Worm (Caenorhabditis elegans) whole organism, young adult: ENCODE results near the gene Y7A5A.6.
A peak's percentile ranks its signal among the peaks of the same experiment; 100 is the strongest.

Experiments used
- B0035.1 ChIP-seq: sonication (generic microtip); optimal IDR thresholded peaks from 2 replicates; lab custom pipeline; 2016; ENCODE audit warnings: missing genetic modification characterization, mild to moderate bottlenecking, missing compliant biosample characterization, missing genotype, missing genetic modification reagents
- B0336.3 ChIP-seq: fragments of 200-800 bp; sonication (Bioruptor generic); IDR thresholded peaks from 2 replicates; pipeline ENCODE4 v1.3.6; 2022; ENCODE audit warnings: missing genetic modification characterization, missing compliant biosample characterization
- F33H1.4 ChIP-seq: fragments of 200-800 bp; sonication (Bioruptor generic); IDR thresholded peaks from 2 replicates; pipeline ENCODE4 v1.3.6; 2022; ENCODE audit warnings: missing genetic modification reagents, missing genetic modification characterization, missing compliant biosample characterization
- F37B4.10 ChIP-seq: fragments of 200-800 bp; sonication (Bioruptor generic); IDR thresholded peaks from 2 replicates; pipeline ENCODE4 v1.3.6; 2022; ENCODE audit warnings: missing genetic modification characterization, missing compliant biosample characterization
- F49E8.2 ChIP-seq: sonication (generic microtip); optimal IDR thresholded peaks from 3 replicates; lab custom pipeline; 2017; ENCODE audit warnings: missing genetic modification characterization, mild to moderate bottlenecking, missing compliant biosample characterization, antibody characterized with exemption, moderate library complexity; ENCODE audit not compliant: insufficient read depth
- K11D2.4 ChIP-seq: fragments of 200-800 bp; sonication (Bioruptor generic); IDR thresholded peaks from 2 replicates; pipeline ENCODE4 v1.3.6; 2022; ENCODE audit warnings: missing genetic modification reagents, missing genetic modification characterization, missing compliant biosample characterization
- K12H6.12 ChIP-seq: fragments of 200-800 bp; sonication (Bioruptor generic); optimal IDR thresholded peaks from 2 replicates; lab custom pipeline; 2018; ENCODE audit warnings: mild to moderate bottlenecking, missing genetic modification characterization, missing compliant biosample characterization
- ZK185.1 ChIP-seq: sonication (generic microtip); optimal IDR thresholded peaks from 2 replicates; lab custom pipeline; 2016; ENCODE audit warnings: mild to moderate bottlenecking, missing genetic modification characterization, missing compliant biosample characterization; ENCODE audit not compliant: poor library complexity, severe bottlenecking
- aptf-2 ChIP-seq: fragments of 200-800 bp; sonication (Bioruptor generic); conservative IDR thresholded peaks from 2 replicates; pipeline ENCODE4 v1.3.6; 2022; ENCODE audit warnings: missing genetic modification reagents, missing genetic modification characterization, missing compliant biosample characterization
- attf-6 ChIP-seq: fragments of 200-800 bp; sonication (Bioruptor generic); IDR thresholded peaks from 2 replicates; pipeline ENCODE4 v1.3.6; 2022; ENCODE audit warnings: missing genetic modification reagents, missing genetic modification characterization, missing compliant biosample characterization
- bed-1 ChIP-seq: fragments of 200-800 bp; sonication (Bioruptor generic); IDR thresholded peaks from 2 replicates; pipeline ENCODE4 v1.3.6; 2022; ENCODE audit warnings: missing genetic modification reagents, missing genetic modification characterization, missing compliant biosample characterization
- bed-2 ChIP-seq: fragments of 200-800 bp; sonication (Bioruptor generic); IDR thresholded peaks from 2 replicates; pipeline ENCODE4 v1.3.6; 2022; ENCODE audit warnings: missing genetic modification reagents, missing genetic modification characterization, missing compliant biosample characterization
- ccch-3 ChIP-seq: fragments of 200-800 bp; sonication (Bioruptor generic); optimal IDR thresholded peaks from 2 replicates; lab custom pipeline; 2018; ENCODE audit warnings: mild to moderate bottlenecking, missing genetic modification characterization, missing compliant biosample characterization
- cebp-2 ChIP-seq: fragments of 200-800 bp; sonication (Bioruptor generic); IDR thresholded peaks from 2 replicates; pipeline ENCODE4 v1.3.6; 2022; ENCODE audit warnings: missing genetic modification characterization, missing compliant biosample characterization
- ceh-100 ChIP-seq: fragments of 200-800 bp; sonication (Bioruptor generic); IDR thresholded peaks from 2 replicates; pipeline ENCODE4 v1.3.6; 2022; ENCODE audit warnings: missing genetic modification reagents, missing genetic modification characterization, missing compliant biosample characterization
- ceh-27 ChIP-seq: fragments of 200-800 bp; sonication (Bioruptor generic); optimal IDR thresholded peaks from 2 replicates; lab custom pipeline; 2018; ENCODE audit warnings: mild to moderate bottlenecking, missing genetic modification characterization, moderate library complexity, missing compliant biosample characterization
- ceh-40 ChIP-seq: fragments of 200-800 bp; sonication (Bioruptor generic); IDR thresholded peaks from 2 replicates; pipeline ENCODE4 v1.3.6; 2022; ENCODE audit warnings: missing genetic modification characterization, missing compliant biosample characterization
- dpff-1 ChIP-seq: sonication (generic microtip); optimal IDR thresholded peaks from 2 replicates; lab custom pipeline; 2017; ENCODE audit warnings: mild to moderate bottlenecking, missing genetic modification characterization, missing compliant biosample characterization
- efl-1 ChIP-seq: fragments of 150-350 bp; optimal IDR thresholded peaks from 2 replicates; lab custom pipeline; 2014; ENCODE audit warnings: missing biosample characterization, missing genetic modification reagents, missing genetic modification characterization
- egl-44 ChIP-seq: fragments of 200-800 bp; sonication (Bioruptor generic); IDR thresholded peaks from 2 replicates; pipeline ENCODE4 v1.3.6; 2022; ENCODE audit warnings: missing genetic modification reagents, missing genetic modification characterization, missing compliant biosample characterization
- ets-4 ChIP-seq: fragments of 200-800 bp; sonication (Bioruptor generic); optimal IDR thresholded peaks from 2 replicates; lab custom pipeline; 2018; ENCODE audit warnings: mild to moderate bottlenecking, missing genetic modification characterization, missing compliant biosample characterization
- fkh-3 ChIP-seq: sonication (generic microtip); optimal IDR thresholded peaks from 2 replicates; lab custom pipeline; 2016; ENCODE audit warnings: mild to moderate bottlenecking, missing genetic modification characterization, missing compliant biosample characterization
- hlh-26 ChIP-seq: fragments of 200-800 bp; sonication (Bioruptor generic); conservative IDR thresholded peaks from 2 replicates; pipeline ENCODE4 v1.3.6; 2022; ENCODE audit warnings: missing genetic modification reagents, missing genetic modification characterization, missing compliant biosample characterization
- hmg-1.2 ChIP-seq: fragments of 200-800 bp; sonication (Bioruptor generic); IDR thresholded peaks from 2 replicates; pipeline ENCODE4 v1.3.6; 2022; ENCODE audit warnings: missing genetic modification reagents, missing genetic modification characterization, missing compliant biosample characterization
- hmg-20 ChIP-seq: fragments of 200-800 bp; sonication (Bioruptor generic); IDR thresholded peaks from 2 replicates; pipeline ENCODE4 v1.3.6; 2022; ENCODE audit warnings: missing genetic modification reagents, missing genetic modification characterization, missing compliant biosample characterization
- lin-35 ChIP-seq, 3 experiments: fragments of 150-350 bp in 2 of 3; sonication (generic microtip) in 1 of 3; optimal IDR thresholded peaks; 2 replicates each; lab custom pipeline; 2014 to 2018; ENCODE audit warnings: missing biosample characterization in 3 of 3, missing genetic modification characterization in 3 of 3, missing genetic modification reagents in 3 of 3
- madf-10 ChIP-seq: sonication (generic microtip); optimal IDR thresholded peaks from 2 replicates; lab custom pipeline; 2016; ENCODE audit warnings: mild to moderate bottlenecking, missing genetic modification characterization, missing compliant biosample characterization
- madf-3 ChIP-seq: fragments of 200-800 bp; sonication (Bioruptor generic); IDR thresholded peaks from 2 replicates; pipeline ENCODE4 v1.3.6; 2022; ENCODE audit warnings: missing genetic modification reagents, missing genetic modification characterization, missing compliant biosample characterization
- madf-8 ChIP-seq: fragments of 200-800 bp; sonication (Bioruptor generic); conservative IDR thresholded peaks from 2 replicates; pipeline ENCODE4 v1.3.6; 2022; ENCODE audit warnings: missing genetic modification reagents, missing genetic modification characterization, missing compliant biosample characterization
- mcd-1 ChIP-seq: fragments of 200-800 bp; sonication (Bioruptor generic); IDR thresholded peaks from 2 replicates; pipeline ENCODE4 v1.3.6; 2022; ENCODE audit warnings: missing genetic modification reagents, missing genetic modification characterization, missing compliant biosample characterization
- mxl-1 ChIP-seq: sonication (generic microtip); optimal IDR thresholded peaks from 2 replicates; lab custom pipeline; 2016; ENCODE audit warnings: missing genetic modification characterization, missing compliant biosample characterization
- nfya-2 ChIP-seq: fragments of 200-800 bp; sonication (Bioruptor generic); IDR thresholded peaks from 2 replicates; pipeline ENCODE4 v1.3.6; 2022; ENCODE audit warnings: missing genetic modification reagents, missing genetic modification characterization, missing compliant biosample characterization
- nhr-120 ChIP-seq: fragments of 200-800 bp; sonication (Bioruptor generic); IDR thresholded peaks from 2 replicates; pipeline ENCODE4 v1.3.6; 2022; ENCODE audit warnings: missing genetic modification characterization, missing compliant biosample characterization
- nhr-27 ChIP-seq: fragments of 200-800 bp; sonication (Bioruptor generic); optimal IDR thresholded peaks from 2 replicates; lab custom pipeline; 2018; ENCODE audit warnings: mild to moderate bottlenecking, missing genetic modification characterization, moderate library complexity, missing compliant biosample characterization
- rcor-1 ChIP-seq: fragments of 200-800 bp; sonication (Bioruptor generic); IDR thresholded peaks from 2 replicates; pipeline ENCODE4 v1.3.6; 2022; ENCODE audit warnings: missing genetic modification reagents, missing genetic modification characterization, missing compliant biosample characterization
- rec-8 ChIP-seq, 2 experiments: sonication (generic microtip); optimal IDR thresholded peaks; 2 replicates each; lab custom pipeline; 2016; ENCODE audit warnings: mild to moderate bottlenecking in 2 of 2, missing genetic modification characterization in 2 of 2, missing genetic modification reagents in 2 of 2, missing genotype in 2 of 2, missing biosample characterization in 1 of 2, missing compliant biosample characterization in 1 of 2, moderate library complexity in 1 of 2
- sdz-38 ChIP-seq: sonication (generic microtip); optimal IDR thresholded peaks from 2 replicates; lab custom pipeline; 2016; ENCODE audit warnings: missing genotype, missing genetic modification characterization, missing compliant biosample characterization
- sea-2 ChIP-seq: fragments of 200-800 bp; sonication (Bioruptor generic); IDR thresholded peaks from 2 replicates; pipeline ENCODE4 v1.3.6; 2022; ENCODE audit warnings: missing genetic modification characterization, missing compliant biosample characterization
- snpc-3.4 ChIP-seq: sonication (generic microtip); optimal IDR thresholded peaks from 2 replicates; lab custom pipeline; 2017; ENCODE audit warnings: missing genetic modification characterization, mild to moderate bottlenecking, missing compliant biosample characterization, antibody characterized with exemption, moderate library complexity, missing genotype, missing genetic modification reagents
- snpc-4 ChIP-seq, 5 experiments: fragments of 150-350 bp in 1 of 5; sonication (generic microtip) in 4 of 5; optimal IDR thresholded peaks; 2 replicates each; lab custom pipeline; 2014 to 2018; ENCODE audit warnings: missing genetic modification characterization in 5 of 5, missing biosample characterization in 3 of 5, antibody characterized with exemption in 2 of 5, mild to moderate bottlenecking in 2 of 5, missing compliant biosample characterization in 2 of 5, missing genotype in 2 of 5, moderate library complexity in 2 of 5, missing genetic modification reagents in 1 of 5
- tbp1 ChIP-seq: fragments of 200-800 bp; sonication (Bioruptor generic); optimal IDR thresholded peaks from 2 replicates; lab custom pipeline; 2018; ENCODE audit warnings: mild to moderate bottlenecking, missing genetic modification characterization, missing compliant biosample characterization
- tlf-1 ChIP-seq: fragments of 200-800 bp; sonication (Bioruptor generic); optimal IDR thresholded peaks from 2 replicates; lab custom pipeline; 2018; ENCODE audit warnings: mild to moderate bottlenecking, missing genetic modification characterization, missing compliant biosample characterization
- xnd-1 ChIP-seq: sonication (generic microtip); optimal IDR thresholded peaks from 2 replicates; lab custom pipeline; 2016; ENCODE audit warnings: missing genotype, missing genetic modification reagents, missing genetic modification characterization, missing compliant biosample characterization
- zim-3 ChIP-seq: sonication (generic microtip); optimal IDR thresholded peaks from 2 replicates; lab custom pipeline; 2017; ENCODE audit warnings: mild to moderate bottlenecking, missing genetic modification characterization, moderate library complexity, missing compliant biosample characterization
- ztf-18 ChIP-seq: sonication (generic microtip); optimal IDR thresholded peaks from 2 replicates; lab custom pipeline; 2016; ENCODE audit warnings: missing genotype, mild to moderate bottlenecking, missing genetic modification characterization, missing compliant biosample characterization
- ztf-28 ChIP-seq: fragments of 200-800 bp; sonication (Bioruptor generic); IDR thresholded peaks from 2 replicates; pipeline ENCODE4 v1.3.6; 2022; ENCODE audit warnings: missing genetic modification reagents, missing genetic modification characterization, missing compliant biosample characterization
- ztf-3 ChIP-seq: fragments of 200-800 bp; sonication (Bioruptor generic); optimal IDR thresholded peaks from 2 replicates; lab custom pipeline; 2018; ENCODE audit warnings: mild to moderate bottlenecking, missing genetic modification characterization, missing compliant biosample characterization

The Y7A5A.6 gene

DNA sequence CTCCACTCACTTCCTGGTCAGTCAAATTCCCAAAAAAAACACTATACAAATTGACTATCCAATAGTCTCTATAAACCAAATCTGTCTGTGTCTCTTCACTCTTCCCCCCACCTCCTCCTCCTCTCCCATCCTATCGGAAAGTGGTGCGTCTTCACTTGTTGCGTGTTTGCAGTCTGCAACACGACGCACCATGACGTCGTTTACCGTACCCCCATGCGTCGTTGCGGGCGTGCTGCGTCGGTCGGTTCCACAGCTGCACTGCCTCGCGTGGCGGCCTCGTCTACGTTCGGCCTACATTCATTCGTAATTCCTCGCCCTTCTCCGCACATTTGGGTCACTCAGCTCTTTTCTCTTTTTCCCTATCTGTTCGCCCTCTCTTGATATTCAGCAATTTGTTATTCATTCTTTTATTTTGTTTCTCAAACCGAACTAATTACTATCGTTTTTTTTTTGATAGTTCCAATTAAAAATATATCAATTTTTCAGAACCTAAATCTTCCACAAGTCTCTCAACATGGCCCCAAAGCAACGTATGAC, 41.7 kb upstream of the Y7A5A.6 start, which contains the start of gene serp-1.1 (continued):
- TF ChIP-seq hmg-20 (GFP tag; lab: Robert Waterston, UW) (peak; percentile 92), rcor-1 (GFP tag; lab: Robert Waterston, UW) (peak; percentile 94), bed-1 (GFP tag; lab: Robert Waterston, UW) (no peak), F49E8.2 (tag; lab: Kevin White, UChicago) (no peak), fkh-3 (tag; lab: Kevin White, UChicago) (no peak), nhr-120 (peak; percentile 90; the same call in 1 of the 2 replicates), dpff-1 (tag; lab: Kevin White, UChicago) (peak; percentile 17), mxl-1 (tag; lab: Kevin White, UChicago) (peak; percentile 38), ZK185.1 (tag; lab: Kevin White, UChicago) (peak; percentile 92), B0336.3 (GFP tag; lab: Robert Waterston, UW) (peak; percentile 97), mcd-1 (peak; percentile 95), rec-8 (tag; optimal IDR thresholded peaks at IDR 0.05; lab: Kevin White, UChicago) (no peak), attf-6 (GFP tag; lab: Robert Waterston, UW) (no peak), F37B4.10 (0 out of 2 replicates have a peak, but pooled peaks have one; percentile 58), lin-35 (GFP tag; optimal IDR thresholded peaks at IDR 0.05; lab: Kevin White, UChicago) (peak in 2 of 3 experiments; percentile 61 to 90), bed-2 (peak; percentile 87; the same call in 1 of the 2 replicates), madf-3 (GFP tag; lab: Robert Waterston, UW) (peak; percentile 90), K12H6.12 (tag; lab: Kevin White, UChicago) (peak; percentile 99), F33H1.4 (GFP tag; lab: Robert Waterston, UW) (peak; percentile 48), egl-44 (GFP tag; lab: Robert Waterston, UW) (peak; percentile 96), madf-8 (GFP tag; lab: Robert Waterston, UW) (no peak), tbp1 (peak; percentile 77), ztf-28 (GFP tag; lab: Robert Waterston, UW) (no peak), xnd-1 (no peak), B0035.1 (tag; lab: Kevin White, UChicago) (peak; percentile 89), ztf-3 (GFP tag; lab: Kevin White, UChicago) (peak; percentile 92), aptf-2 (GFP tag; lab: Robert Waterston, UW) (peak; percentile 64; the same call in 1 of the 2 replicates), ceh-40 (GFP tag; lab: Robert Waterston, UW) (0 out of 2 replicates have a peak, but pooled peaks have one; percentile 51), hlh-26 (GFP tag; lab: Robert Waterston, UW) (no peak), snpc-3.4 (no peak), efl-1 (GFP tag; lab: Kevin White, UChicago) (no peak), cebp-2 (peak; percentile 89; the same call in 1 of the 2 replicates), zim-3 (tag; lab: Kevin White, UChicago) (peak; percentile 68), nfya-2 (no peak), tlf-1 (GFP tag; lab: Kevin White, UChicago) (peak; percentile 96), hmg-1.2 (GFP tag; lab: Robert Waterston, UW) (peak; percentile 87), sdz-38 (tag; lab: Kevin White, UChicago) (no peak), ets-4 (GFP tag; lab: Kevin White, UChicago) (peak; percentile 100), ceh-100 (GFP tag; lab: Robert Waterston, UW) (peak; percentile 84), madf-10 (tag; lab: Kevin White, UChicago) (peak; percentile 98), sea-2 (GFP tag; lab: Robert Waterston, UW) (peak; percentile 60; the same call in 1 of the 2 replicates), snpc-4 (GFP tag; optimal IDR thresholded peaks at IDR 0.05; lab: Kevin White, UChicago) (peak; percentile 73), snpc-4 (tag; optimal IDR thresholded peaks at IDR 0.05; lab: Kevin White, UChicago) (peak; percentile 83 to 91 (median 88)), K11D2.4 (GFP tag; lab: Robert Waterston, UW) (peak; percentile 97), ceh-27 (peak; percentile 99), ztf-18 (tag; lab: Kevin White, UChicago) (peak; percentile 85), nhr-27 (tag; lab: Kevin White, UChicago) (peak; percentile 70), ccch-3 (GFP tag; lab: Kevin White, UChicago) (no peak)
